Fruit fly (Drosophila melanogaster): ENCODE data around the gene sima.

sima gene

DNA sequence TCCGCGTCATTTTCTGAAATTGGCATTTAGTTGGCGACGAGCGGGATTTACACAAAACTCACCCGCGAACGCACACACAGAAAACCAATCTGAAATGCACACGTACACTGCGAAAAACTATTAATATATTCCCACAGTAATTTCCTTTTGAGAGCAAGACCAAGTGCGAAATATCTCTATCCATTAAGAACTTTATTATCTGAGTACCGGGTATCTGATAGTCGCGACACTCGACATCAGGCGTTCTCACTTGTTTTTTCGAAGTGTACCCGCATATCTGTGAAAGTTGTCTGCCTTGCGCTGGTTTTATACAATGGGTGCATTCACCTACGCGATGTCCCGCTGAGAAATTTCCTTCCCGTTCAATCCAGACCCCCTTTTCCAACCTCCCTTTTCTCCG lies 18.0 kb downstream of the sima start (continued):
- TF ChIP-seq CG8632 (GFP tag; optimal IDR thresholded peaks at IDR 0.05) (peak; percentile 62), Smox (GFP tag; optimal IDR thresholded peaks at IDR 0.05) (no peak), CG9139 (GFP tag; optimal IDR thresholded peaks at IDR 0.05) (no peak), lz (GFP tag; optimal IDR thresholded peaks at IDR 0.05) (peak; percentile 72), Hr38 (GFP tag; optimal IDR thresholded peaks at IDR 0.05) (no peak), CG6808 (GFP tag; optimal IDR thresholded peaks at IDR 0.05) (peak; percentile 35), pdm3 (GFP tag; optimal IDR thresholded peaks at IDR 0.05) (peak; percentile 73), Ets96B (tag; optimal IDR thresholded peaks at IDR 0.05) (peak; percentile 37), CG6792 (GFP tag; optimal IDR thresholded peaks at IDR 0.05) (peak; percentile 74), Met (GFP tag; optimal IDR thresholded peaks at IDR 0.05) (peak; percentile 61), Hr4 (GFP tag; optimal IDR thresholded peaks at IDR 0.05) (peak; percentile 86), CG3032 (tag; optimal IDR thresholded peaks at IDR 0.05) (peak; percentile 48), svp (GFP tag) (peak; percentile 75), Hr39 (GFP tag; optimal IDR thresholded peaks at IDR 0.05) (peak; percentile 70), net (GFP tag; optimal IDR thresholded peaks at IDR 0.05) (peak; percentile 63)

DNA sequence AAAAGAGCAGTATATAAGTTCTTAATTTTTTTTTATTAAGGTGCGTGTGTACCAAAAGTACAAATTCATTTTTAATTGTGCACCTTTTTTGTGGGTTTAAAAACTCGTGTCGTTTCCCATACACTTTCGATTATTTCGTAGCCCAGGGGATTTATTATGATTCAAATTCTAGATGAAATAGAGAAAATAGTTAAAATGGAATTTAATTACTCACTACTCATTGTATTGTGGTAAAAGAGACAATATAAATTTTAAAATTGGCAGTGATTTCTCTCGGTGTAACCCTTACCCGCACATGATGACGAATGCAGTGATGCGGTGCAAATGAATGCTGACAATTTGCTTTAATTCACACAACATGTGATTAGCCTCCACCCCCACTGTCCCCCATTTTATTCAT lies 25.1 kb downstream of the sima start:
- TF ChIP-seq CG11902 (GFP tag; optimal IDR thresholded peaks at IDR 0.05): peak; percentile 14
- no peak for TF ChIP-seq CG4318 (GFP tag; optimal IDR thresholded peaks at IDR 0.05)
- TF ChIP-seq spab (GFP tag; optimal IDR thresholded peaks at IDR 0.05): no peak
- TF ChIP-seq CG3919 (GFP tag; optimal IDR thresholded peaks at IDR 0.05): peak; percentile 32
- TF ChIP-seq cyc (GFP tag; optimal IDR thresholded peaks at IDR 0.05): peak; percentile 55
- no peak for TF ChIP-seq CG7368 (GFP tag; optimal IDR thresholded peaks at IDR 0.05)
- TF ChIP-seq CG11294 (GFP tag; IDR thresholded peaks at IDR 0.05): no peak; the same call in 1 of the 2 replicates
- TF ChIP-seq acj6 (GFP tag; optimal IDR thresholded peaks at IDR 0.05): peak; percentile 8
- TF ChIP-seq fd85E (GFP tag; optimal IDR thresholded peaks at IDR 0.05): no peak
- peak; percentile 22 for TF ChIP-seq Ets21C (GFP tag; optimal IDR thresholded peaks at IDR 0.05)
- peak; percentile 50 for TF ChIP-seq esn (GFP tag; optimal IDR thresholded peaks at IDR 0.05)
- no peak for TF ChIP-seq CG1621 (tag; optimal IDR thresholded peaks at IDR 0.05)
- TF ChIP-seq net (GFP tag; optimal IDR thresholded peaks at IDR 0.05): no peak
- TF ChIP-seq CG34406 (GFP tag; optimal IDR thresholded peaks at IDR 0.05): peak; percentile 14
- peak; percentile 17 for TF ChIP-seq CG32006 (GFP tag; optimal IDR thresholded peaks at IDR 0.05)
- TF ChIP-seq eg (GFP tag; IDR thresholded peaks at IDR 0.05): 0 out of 3 replicates have a peak, but pooled peaks have one; percentile 42
- peak; percentile 13 for TF ChIP-seq CG8632 (GFP tag; optimal IDR thresholded peaks at IDR 0.05)
- TF ChIP-seq Smox (GFP tag; optimal IDR thresholded peaks at IDR 0.05): peak; percentile 45
- peak; percentile 64 for TF ChIP-seq topi (GFP tag; optimal IDR thresholded peaks at IDR 0.05)
- no peak for TF ChIP-seq CG16779 (tag; optimal IDR thresholded peaks at IDR 0.05)
- TF ChIP-seq Sox15 (GFP tag; optimal IDR thresholded peaks at IDR 0.05): no peak
- TF ChIP-seq vri (GFP tag; optimal IDR thresholded peaks at IDR 0.05): no peak
- TF ChIP-seq Sox14 (GFP tag; optimal IDR thresholded peaks at IDR 0.05): peak; percentile 16
- TF ChIP-seq OdsH (GFP tag; optimal IDR thresholded peaks at IDR 0.05): peak; percentile 18
- no peak for TF ChIP-seq CG9139 (GFP tag; optimal IDR thresholded peaks at IDR 0.05)
- no peak for TF ChIP-seq CG6808 (GFP tag; optimal IDR thresholded peaks at IDR 0.05)
- TF ChIP-seq lz (GFP tag; optimal IDR thresholded peaks at IDR 0.05): peak; percentile 32
- TF ChIP-seq pdm3 (GFP tag; optimal IDR thresholded peaks at IDR 0.05): peak; percentile 11
- peak; percentile 15 for TF ChIP-seq Hr4 (GFP tag; optimal IDR thresholded peaks at IDR 0.05)
- no peak for TF ChIP-seq CG8119 (GFP tag; IDR thresholded peaks at IDR 0.05)
- peak; percentile 63 for TF ChIP-seq CG31627 (GFP tag; optimal IDR thresholded peaks at IDR 0.05)
- TF ChIP-seq Eip78C (GFP tag): peak; percentile 69
- peak; percentile 23 for TF ChIP-seq Sox102F (GFP tag; optimal IDR thresholded peaks at IDR 0.05)
- TF ChIP-seq Hr39 (GFP tag; optimal IDR thresholded peaks at IDR 0.05): peak; percentile 61
- no peak for TF ChIP-seq fkh (GFP tag; optimal IDR thresholded peaks at IDR 0.05)
- peak; percentile 70 for TF ChIP-seq svp (GFP tag)
